Worm (Caenorhabditis elegans) whole organism, L3 larva: Measurements from ENCODE around the gene F39E9.14.

ENCODE experiments used
- R02D3.7 ChIP-seq: fragments of 150-350 bp; optimal IDR thresholded peaks from 2 replicates; lab custom pipeline; 2014; ENCODE audit warnings: missing biosample characterization, missing genetic modification characterization
- ZK546.5 ChIP-seq: sonication (generic microtip); optimal IDR thresholded peaks from 2 replicates; lab custom pipeline; 2017; ENCODE audit warnings: missing biosample characterization, missing genetic modification characterization
- ama-1 ChIP-seq: fragments of 150-350 bp; optimal IDR thresholded peaks from 2 replicates; lab custom pipeline; 2018
- ceh-16 ChIP-seq: sonication (generic microtip); optimal IDR thresholded peaks from 2 replicates; lab custom pipeline; 2017; ENCODE audit warnings: missing biosample characterization, missing genetic modification characterization
- ceh-28 ChIP-seq: fragments of 150-350 bp; optimal IDR thresholded peaks from 2 replicates; lab custom pipeline; 2014; ENCODE audit warnings: missing biosample characterization, missing genetic modification reagents, missing genetic modification characterization
- ceh-82 ChIP-seq: fragments of 150-350 bp; optimal IDR thresholded peaks from 2 replicates; lab custom pipeline; 2014; ENCODE audit warnings: missing biosample characterization, missing genetic modification characterization
- ceh-9 ChIP-seq: sonication (generic microtip); optimal IDR thresholded peaks from 2 replicates; lab custom pipeline; 2018; ENCODE audit warnings: missing biosample characterization, missing genetic modification characterization
- daf-12 ChIP-seq: fragments of 150-350 bp; optimal IDR thresholded peaks from 2 replicates; lab custom pipeline; 2014; ENCODE audit warnings: missing biosample characterization, missing genetic modification reagents, missing genetic modification characterization
- egl-27 ChIP-seq: sonication (generic microtip); optimal IDR thresholded peaks from 4 replicates; lab custom pipeline; 2017; ENCODE audit warnings: missing biosample characterization, missing genetic modification reagents, missing genetic modification characterization
- egl-5 ChIP-seq: fragments of 150-350 bp; optimal IDR thresholded peaks from 2 replicates; lab custom pipeline; 2017; ENCODE audit warnings: missing biosample characterization, missing genetic modification reagents, missing genetic modification characterization, inconsistent platforms
- elt-1 ChIP-seq: fragments of 150-350 bp; optimal IDR thresholded peaks from 2 replicates; lab custom pipeline; 2014; ENCODE audit warnings: missing biosample characterization, missing genetic modification characterization
- elt-2 ChIP-seq: sonication (generic microtip); optimal IDR thresholded peaks from 2 replicates; lab custom pipeline; 2016; ENCODE audit warnings: missing genetic modification reagents, mild to moderate bottlenecking, missing genetic modification characterization, missing compliant biosample characterization
- elt-3 ChIP-seq, 3 experiments: fragments of 150-350 bp in 1 of 3; sonication (generic microtip) in 2 of 3; optimal IDR thresholded peaks; 2 replicates in 2 of 3; 4 replicates in 1 of 3; lab custom pipeline; 2014 to 2017; ENCODE audit warnings: missing biosample characterization in 3 of 3, missing genetic modification characterization in 3 of 3
- fkh-10 ChIP-seq: sonication (generic microtip); optimal IDR thresholded peaks from 2 replicates; lab custom pipeline; 2017; ENCODE audit warnings: missing biosample characterization, missing genetic modification reagents, missing genetic modification characterization
- fos-1 ChIP-seq: fragments of 150-350 bp; optimal IDR thresholded peaks from 2 replicates; lab custom pipeline; 2014; ENCODE audit warnings: missing biosample characterization, missing genetic modification characterization
- jun-1 ChIP-seq: fragments of 150-350 bp; optimal IDR thresholded peaks from 2 replicates; lab custom pipeline; 2014; ENCODE audit warnings: missing biosample characterization, missing genetic modification reagents, missing genetic modification characterization
- lsy-12 ChIP-seq: sonication (generic microtip); optimal IDR thresholded peaks from 2 replicates; lab custom pipeline; 2016; ENCODE audit warnings: mild to moderate bottlenecking, missing genetic modification characterization, missing compliant biosample characterization
- mdl-1 ChIP-seq: fragments of 150-350 bp; optimal IDR thresholded peaks from 2 replicates; lab custom pipeline; 2014; ENCODE audit warnings: missing biosample characterization, missing genetic modification characterization
- mml-1 ChIP-seq: fragments of 150-350 bp; sonication (generic microtip); optimal IDR thresholded peaks from 3 replicates; lab custom pipeline; 2014; ENCODE audit warnings: missing biosample characterization, missing genetic modification characterization
- nfya-1 ChIP-seq: sonication (generic microtip); optimal IDR thresholded peaks from 2 replicates; lab custom pipeline; 2017; ENCODE audit warnings: missing genetic modification characterization, mild to moderate bottlenecking, missing compliant biosample characterization, antibody characterized with exemption, moderate library complexity; ENCODE audit not compliant: insufficient read depth
- nhr-11 ChIP-seq: fragments of 150-350 bp; optimal IDR thresholded peaks from 2 replicates; lab custom pipeline; 2014; ENCODE audit warnings: missing biosample characterization, missing genetic modification characterization
- nhr-23 ChIP-seq: fragments of 150-350 bp; optimal IDR thresholded peaks from 2 replicates; lab custom pipeline; 2014; ENCODE audit warnings: missing biosample characterization, missing genetic modification reagents, missing genetic modification characterization
- nhr-237 ChIP-seq: fragments of 150-350 bp; optimal IDR thresholded peaks from 2 replicates; lab custom pipeline; 2014; ENCODE audit warnings: missing biosample characterization, missing genetic modification characterization
- nhr-25 ChIP-seq: sonication (generic microtip); optimal IDR thresholded peaks from 2 replicates; lab custom pipeline; 2017; ENCODE audit warnings: missing biosample characterization, missing genetic modification characterization
- nhr-28 ChIP-seq: fragments of 150-350 bp; optimal IDR thresholded peaks from 2 replicates; lab custom pipeline; 2014; ENCODE audit warnings: missing biosample characterization, missing genetic modification characterization
- nhr-43 ChIP-seq: sonication (generic microtip); optimal IDR thresholded peaks from 2 replicates; lab custom pipeline; 2016; ENCODE audit warnings: mild to moderate bottlenecking, missing genetic modification characterization, missing compliant biosample characterization; ENCODE audit not compliant: poor library complexity, severe bottlenecking
- nhr-67 ChIP-seq: fragments of 150-350 bp; optimal IDR thresholded peaks from 2 replicates; lab custom pipeline; 2014; ENCODE audit warnings: missing biosample characterization, missing genetic modification characterization
- nhr-77 ChIP-seq: fragments of 150-350 bp; optimal IDR thresholded peaks from 2 replicates; lab custom pipeline; 2014; ENCODE audit warnings: missing biosample characterization, missing genetic modification characterization
- pha-4 ChIP-seq: fragments of 150-350 bp; optimal IDR thresholded peaks from 2 replicates; lab custom pipeline; 2014; ENCODE audit warnings: missing biosample characterization, missing genetic modification reagents, missing genetic modification characterization
- sea-2 ChIP-seq: fragments of 150-350 bp; sonication (generic microtip); optimal IDR thresholded peaks from 4 replicates; lab custom pipeline; 2014; ENCODE audit warnings: missing biosample characterization, missing genetic modification reagents, missing genetic modification characterization
- skn-1 ChIP-seq: fragments of 150-350 bp; optimal IDR thresholded peaks from 2 replicates; lab custom pipeline; 2014; ENCODE audit warnings: missing biosample characterization, missing genetic modification characterization
- snpc-4 ChIP-seq: fragments of 150-350 bp; optimal IDR thresholded peaks from 2 replicates; lab custom pipeline; 2014; ENCODE audit warnings: missing biosample characterization, missing genetic modification characterization
- tbx-2 ChIP-seq: sonication (generic microtip); optimal IDR thresholded peaks from 2 replicates; lab custom pipeline; 2016; ENCODE audit warnings: mild to moderate bottlenecking, missing genetic modification characterization, missing compliant biosample characterization
- unc-62 ChIP-seq: fragments of 150-350 bp; sonication (generic microtip); optimal IDR thresholded peaks from 4 replicates; lab custom pipeline; 2014; ENCODE audit warnings: missing biosample characterization, missing genetic modification reagents, missing genetic modification characterization
- zag-1 ChIP-seq: fragments of 150-350 bp; optimal IDR thresholded peaks from 2 replicates; lab custom pipeline; 2014; ENCODE audit warnings: missing biosample characterization, missing genetic modification characterization
- ztf-11 ChIP-seq: fragments of 150-350 bp; optimal IDR thresholded peaks from 2 replicates; lab custom pipeline; 2014; ENCODE audit warnings: missing biosample characterization, missing genetic modification characterization
- ztf-4 ChIP-seq: fragments of 150-350 bp; optimal IDR thresholded peaks from 2 replicates; lab custom pipeline; 2014; ENCODE audit warnings: missing biosample characterization, missing genetic modification characterization

F39E9.14 gene

DNA sequence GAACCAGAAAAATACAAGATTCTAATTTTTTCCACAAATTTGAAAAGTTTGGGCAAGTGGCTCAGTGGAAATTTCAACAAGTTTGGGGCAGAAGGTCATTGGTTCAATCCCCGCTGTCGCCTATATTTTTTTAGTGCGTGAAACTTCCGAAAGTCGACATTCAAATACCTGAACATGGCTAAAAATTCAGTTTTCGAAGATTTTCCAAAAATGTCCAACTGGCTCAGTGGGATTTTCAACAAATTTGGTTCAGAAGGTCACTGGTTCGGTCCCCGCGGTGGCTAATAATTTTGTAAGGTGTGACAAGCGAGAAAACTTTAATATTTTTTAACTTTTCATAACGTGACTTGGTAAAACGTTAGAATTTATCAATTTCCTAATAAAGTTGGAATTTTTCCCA lies 25.7 kb downstream of the F39E9.14 start:
- TF ChIP-seq nhr-77 (tag; lab: Kevin White, UChicago) (no peak), mml-1 (tag; lab: Kevin White, UChicago) (no peak), nfya-1 (no peak), nhr-67 (tag; lab: Kevin White, UChicago) (no peak), jun-1 (tag; lab: Kevin White, UChicago) (no peak), egl-27 (no peak), daf-12 (tag; lab: Kevin White, UChicago) (no peak), snpc-4 (no peak), elt-3 (tag; optimal IDR thresholded peaks at IDR 0.05; lab: Kevin White, UChicago) (no peak), pha-4 (tag; lab: Kevin White, UChicago) (no peak), ama-1 (lab: Kevin White, UChicago) (no peak), ztf-4 (no peak)

DNA sequence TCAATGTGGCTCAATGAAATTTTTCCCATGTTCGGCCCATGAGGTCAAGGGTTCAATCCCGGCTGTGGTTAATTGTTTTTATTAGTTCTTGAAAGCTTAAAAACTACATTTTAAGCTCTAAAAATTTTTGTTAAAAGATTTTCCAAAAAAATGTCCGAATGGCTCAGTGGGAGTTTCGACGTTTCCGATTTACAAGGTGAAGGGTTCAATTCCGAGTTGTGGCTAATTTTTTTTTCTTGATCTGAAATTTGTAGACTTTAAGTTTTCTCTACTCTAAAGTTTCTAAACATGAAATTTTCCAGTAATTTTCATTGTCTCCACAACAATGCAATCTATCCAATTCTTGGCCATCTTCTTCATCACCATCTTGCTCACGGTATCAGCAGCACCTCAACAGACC lies 27.9 kb downstream of the F39E9.14 start, which contains the start of gene F02E11.2:
Gene F02E11.2, plus strand, starts transcription at position 301 of the 400 bp plus-strand sequence.
- TF ChIP-seq skn-1 (tag; lab: Kevin White, UChicago): no peak
- TF ChIP-seq, all 47 proteins: peak for 0

DNA sequence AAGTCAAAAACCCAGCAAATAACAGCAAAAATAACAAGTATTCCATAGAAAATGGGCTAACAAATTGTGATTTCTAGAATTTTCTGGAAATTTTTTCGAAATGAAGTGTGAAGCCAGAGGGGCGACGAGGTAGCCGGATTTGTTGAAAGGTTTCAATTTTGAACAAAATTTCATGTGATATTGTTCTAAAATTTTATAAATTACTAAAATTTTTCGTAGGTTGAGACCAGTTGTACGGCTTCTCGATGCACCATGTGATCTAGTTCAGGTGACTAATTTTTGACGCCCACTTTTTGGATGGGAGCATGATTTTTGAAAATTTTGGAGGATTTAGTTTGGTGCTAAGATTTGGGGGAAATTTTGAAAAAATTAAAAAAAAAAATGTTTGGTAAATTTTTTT lies 31.2 kb downstream of the F39E9.14 start, which contains the start of gene gcy-19:
Gene gcy-19, minus strand, starts transcription at position 101 of the 400 bp plus-strand sequence.
- TF ChIP-seq nhr-28 (no peak), mdl-1 (tag; lab: Kevin White, UChicago) (no peak), ceh-28 (tag; lab: Kevin White, UChicago) (no peak), jun-1 (tag; lab: Kevin White, UChicago) (no peak), nhr-11 (tag; lab: Kevin White, UChicago) (no peak), egl-5 (tag; lab: Kevin White, UChicago) (no peak), nhr-43 (tag; lab: Kevin White, UChicago) (no peak), elt-3 (tag; optimal IDR thresholded peaks at IDR 0.05; lab: Kevin White, UChicago) (no peak), tbx-2 (tag; lab: Kevin White, UChicago) (no peak)

DNA sequence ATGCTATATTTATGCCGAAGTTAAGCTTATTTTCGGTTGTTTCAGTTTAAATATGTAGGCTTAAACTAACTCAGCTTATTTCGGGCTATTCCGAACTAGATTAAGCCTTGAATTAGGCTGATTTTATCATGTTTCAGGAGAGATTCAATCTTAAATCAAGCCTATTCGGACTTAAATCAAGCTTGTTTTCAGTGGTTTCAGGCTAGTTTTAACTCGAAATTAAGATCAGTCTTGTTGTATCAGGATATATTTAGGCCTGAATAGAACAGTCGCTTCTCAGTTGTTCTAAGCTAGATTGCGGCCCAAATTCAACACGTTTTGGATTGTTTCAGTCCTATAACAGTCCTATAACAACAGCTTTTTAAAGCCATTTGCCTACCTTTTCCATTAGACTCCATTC lies 38.7 kb downstream of the F39E9.14 start:
- no peak for TF ChIP-seq elt-2 (tag; lab: Kevin White, UChicago)
- TF ChIP-seq nfya-1: no peak
- TF ChIP-seq elt-1 (tag; lab: Kevin White, UChicago): no peak
- no peak for TF ChIP-seq skn-1 (tag; lab: Kevin White, UChicago)
- TF ChIP-seq ZK546.5 (tag; lab: Kevin White, UChicago): no peak
- TF ChIP-seq snpc-4: no peak

DNA sequence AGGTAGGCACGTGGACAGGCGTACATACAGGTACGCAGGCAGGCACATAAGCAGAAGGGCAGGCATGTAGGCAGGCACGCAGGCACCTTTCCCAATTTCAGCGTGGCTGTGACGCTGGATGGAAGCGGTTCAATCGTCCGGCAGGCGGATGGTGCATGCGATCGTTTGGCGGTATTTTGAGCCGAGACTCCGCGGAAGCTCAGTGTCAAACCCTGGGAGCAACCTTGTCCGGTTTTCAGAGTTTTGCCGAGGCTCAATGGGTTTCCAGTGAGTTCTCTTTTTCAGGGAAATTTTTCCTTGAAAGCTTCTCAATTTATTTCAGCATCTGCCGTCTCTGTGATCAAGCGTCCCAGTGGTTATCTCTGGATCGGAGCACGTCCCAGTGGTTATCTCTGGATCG lies 40.2 kb downstream of the F39E9.14 start:
- TF ChIP-seq fkh-10 (GFP tag; lab: Kevin White, UChicago) (no peak), unc-62 (no peak), ztf-11 (tag; lab: Kevin White, UChicago) (no peak), ZK546.5 (tag; lab: Kevin White, UChicago) (no peak), tbx-2 (tag; lab: Kevin White, UChicago) (no peak), sea-2 (GFP tag; lab: Kevin White, UChicago) (no peak), mml-1 (tag; lab: Kevin White, UChicago) (no peak), zag-1 (tag; lab: Kevin White, UChicago) (no peak), nfya-1 (no peak), egl-5 (tag; lab: Kevin White, UChicago) (no peak), lsy-12 (tag; lab: Kevin White, UChicago) (no peak), ceh-16 (no peak), R02D3.7 (tag; lab: Kevin White, UChicago) (no peak), nhr-23 (no peak), nhr-237 (tag; lab: Kevin White, UChicago) (no peak), jun-1 (tag; lab: Kevin White, UChicago) (no peak)

DNA sequence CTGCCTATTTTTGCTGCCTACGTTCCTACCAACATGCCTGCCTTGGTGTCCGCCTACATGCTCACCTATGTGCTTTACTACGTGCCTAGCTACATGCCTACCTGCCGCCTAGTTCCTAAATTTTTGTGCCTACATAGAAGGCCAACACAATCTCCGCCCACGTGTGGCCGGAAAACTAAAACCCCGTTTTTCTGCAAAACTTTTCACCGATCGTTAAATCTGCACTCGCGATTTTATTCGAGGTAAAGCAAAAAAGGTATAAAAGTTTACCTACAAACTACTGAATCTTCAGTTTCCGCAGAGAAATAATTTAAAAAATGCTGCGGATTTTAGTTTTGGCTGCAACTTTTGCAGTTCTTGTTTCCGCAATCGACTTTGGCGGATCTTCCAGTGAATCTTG lies 41.0 kb downstream of the F39E9.14 start, which contains the start of gene clec-124:
Gene clec-124, plus strand, starts transcription at position 301 of the 400 bp plus-strand sequence.
- TF ChIP-seq mdl-1 (tag; lab: Kevin White, UChicago): no peak
- no peak for TF ChIP-seq nfya-1
- TF ChIP-seq ceh-82: no peak
- no peak for TF ChIP-seq nhr-25
- TF ChIP-seq fos-1: no peak
- TF ChIP-seq egl-27: no peak
- no peak for TF ChIP-seq nhr-237 (tag; lab: Kevin White, UChicago)
- no peak for TF ChIP-seq nhr-28
- TF ChIP-seq skn-1 (tag; lab: Kevin White, UChicago): no peak
- no peak for TF ChIP-seq elt-2 (tag; lab: Kevin White, UChicago)
- TF ChIP-seq R02D3.7 (tag; lab: Kevin White, UChicago): no peak
- TF ChIP-seq tbx-2 (tag; lab: Kevin White, UChicago): no peak
- no peak for TF ChIP-seq ceh-9 (tag; lab: Kevin White, UChicago)
- no peak for TF ChIP-seq pha-4 (tag; lab: Kevin White, UChicago)
- TF ChIP-seq sea-2 (GFP tag; lab: Kevin White, UChicago): no peak
